Fruit fly (Drosophila melanogaster) whole organism, pupa: ENCODE results near the gene Uro.

Experiments
- CG10348 ChIP-seq: fragments of 200-800 bp; sonication (Bioruptor generic); IDR thresholded peaks from 2 replicates; pipeline ENCODE4 v1.3.6; 2022; ENCODE audit warnings: missing biosample characterization, missing genetic modification characterization
- CG12605 ChIP-seq: fragments of 200-800 bp; sonication (Bioruptor generic); IDR thresholded peaks from 2 replicates; pipeline ENCODE4 v1.3.6; 2022; ENCODE audit warnings: missing biosample characterization, missing genetic modification characterization
- CG13204 ChIP-seq: fragments of 200-800 bp; sonication (Bioruptor generic); optimal IDR thresholded peaks from 2 replicates; lab custom pipeline; 2018; ENCODE audit warnings: missing biosample characterization, mild to moderate bottlenecking, missing genetic modification characterization, moderate library complexity
- CG14655 ChIP-seq: fragments of 200-800 bp; sonication (Bioruptor generic); optimal IDR thresholded peaks from 3 replicates; lab custom pipeline; 2017; ENCODE audit warnings: mild to moderate bottlenecking, missing biosample characterization, missing genetic modification reagents, missing genetic modification characterization
- CG15710 ChIP-seq: fragments of 200-800 bp; sonication (Bioruptor generic); optimal IDR thresholded peaks from 2 replicates; lab custom pipeline; 2018; ENCODE audit warnings: missing biosample characterization, mild to moderate bottlenecking, missing genetic modification characterization, moderate library complexity
- CG17806 ChIP-seq: fragments of 200-800 bp; sonication (Bioruptor generic); optimal IDR thresholded peaks from 2 replicates; lab custom pipeline; 2018; ENCODE audit warnings: missing biosample characterization, mild to moderate bottlenecking, missing genetic modification characterization, moderate library complexity
- CG32121 ChIP-seq: fragments of 200-800 bp; sonication (Bioruptor generic); IDR thresholded peaks from 2 replicates; pipeline ENCODE4 v1.3.6; 2022; ENCODE audit warnings: missing biosample characterization, missing genetic modification characterization
- CG34367 ChIP-seq: fragments of 200-800 bp; sonication (Bioruptor generic); optimal IDR thresholded peaks from 2 replicates; lab custom pipeline; 2018; ENCODE audit warnings: missing biosample characterization, mild to moderate bottlenecking, missing genetic modification characterization
- CG4496 ChIP-seq: fragments of 200-800 bp; sonication (Bioruptor generic); IDR thresholded peaks from 3 replicates; pipeline ENCODE4 v1.3.6; 2022; ENCODE audit warnings: missing biosample characterization, missing genetic modification characterization
- CG8159 ChIP-seq: fragments of 200-800 bp; sonication (Bioruptor generic); optimal IDR thresholded peaks from 3 replicates; lab custom pipeline; 2018; ENCODE audit warnings: missing biosample characterization, mild to moderate bottlenecking, missing genetic modification characterization, moderate library complexity
- CG8301 ChIP-seq: fragments of 200-800 bp; sonication (Bioruptor generic); optimal IDR thresholded peaks from 2 replicates; lab custom pipeline; 2018; ENCODE audit warnings: missing biosample characterization, mild to moderate bottlenecking, missing genetic modification characterization
- CG9948 ChIP-seq: fragments of 200-800 bp; sonication (Bioruptor generic); optimal IDR thresholded peaks from 2 replicates; lab custom pipeline; 2018; ENCODE audit warnings: missing biosample characterization, mild to moderate bottlenecking, missing genetic modification characterization, moderate library complexity
- D1 ChIP-seq: fragments of 200-800 bp; sonication (Bioruptor generic); optimal IDR thresholded peaks from 2 replicates; lab custom pipeline; 2018; ENCODE audit warnings: missing biosample characterization, mild to moderate bottlenecking, missing genetic modification characterization, moderate library complexity
- EcR ChIP-seq: fragments of 200-800 bp; sonication (Bioruptor generic); optimal IDR thresholded peaks from 3 replicates; lab custom pipeline; 2019; ENCODE audit warnings: missing biosample characterization, missing genetic modification characterization, mild to moderate bottlenecking, moderate library complexity, missing genetic modification reagents
- Ets98B ChIP-seq: fragments of 200-800 bp; sonication (Bioruptor generic); IDR thresholded peaks from 2 replicates; pipeline ENCODE4 v1.3.6; 2022; ENCODE audit warnings: missing biosample characterization, missing genetic modification characterization
- Pif1A ChIP-seq: fragments of 200-800 bp; sonication (Bioruptor generic); optimal IDR thresholded peaks from 3 replicates; lab custom pipeline; 2016; ENCODE audit warnings: missing biosample characterization, missing genetic modification characterization
- Pif1B ChIP-seq: fragments of 200-800 bp; sonication (Bioruptor generic); optimal IDR thresholded peaks from 3 replicates; lab custom pipeline; 2016; ENCODE audit warnings: missing biosample characterization, missing genetic modification characterization
- Snoo ChIP-seq: fragments of 200-800 bp; sonication (Bioruptor generic); optimal IDR thresholded peaks from 3 replicates; lab custom pipeline; 2017; ENCODE audit warnings: missing biosample characterization, mild to moderate bottlenecking, missing genetic modification characterization, inconsistent platforms
- fd96Ca ChIP-seq: fragments of 200-800 bp; sonication (Bioruptor generic); IDR thresholded peaks from 3 replicates; pipeline ENCODE4 v1.3.6; 2022; ENCODE audit warnings: missing biosample characterization, missing genetic modification characterization
- gl ChIP-seq: fragments of 200-800 bp; sonication (Bioruptor generic); optimal IDR thresholded peaks from 2 replicates; lab custom pipeline; 2018; ENCODE audit warnings: missing biosample characterization, mild to moderate bottlenecking, missing genetic modification characterization
- rn ChIP-seq: fragments of 200-800 bp; sonication (Bioruptor generic); IDR thresholded peaks from 2 replicates; pipeline ENCODE4 v1.3.6; 2022; ENCODE audit warnings: missing biosample characterization, missing genetic modification characterization

Uro gene

dm6 chr2L:7790448-7791355 is 10.8 kb downstream of the Uro start, which contains the start of gene CG7149:
CG7149 (minus strand) TSS chr2L:7790557.
- TF ChIP-seq CG14655 (GFP tag; lab: Kevin White, UChicago), result peak; percentile 20
- TF ChIP-seq CG12605 (GFP tag; lab: Robert Waterston, UW), result 0 out of 2 replicates have a peak, but pooled peaks have one; percentile 11
- peak; percentile 37; the same call in 1 of the 3 replicates for TF ChIP-seq CG4496
- TF ChIP-seq EcR (GFP tag; lab: Kevin White, UChicago), result peak; percentile 52
- peak; percentile 25 for TF ChIP-seq Snoo (tag; lab: Kevin White, UChicago)
- peak; percentile 67 for TF ChIP-seq CG13204 (GFP tag; lab: Kevin White, UChicago)
- TF ChIP-seq CG8159, result peak; percentile 46
- no peak for TF ChIP-seq CG34367 (tag; lab: Kevin White, UChicago)
- TF ChIP-seq fd96Ca (GFP tag; lab: Robert Waterston, UW), result peak; percentile 13; the same call in 1 of the 3 replicates
- TF ChIP-seq CG17806 (tag; lab: Kevin White, UChicago), result no peak

dm6 chr2L:7791356-7791738 is 11.5 kb downstream of the Uro start:
- TF ChIP-seq CG14655 (GFP tag; lab: Kevin White, UChicago), result no peak
- no peak for TF ChIP-seq CG10348
- TF ChIP-seq CG17806 (tag; lab: Kevin White, UChicago), result no peak
- no peak for TF ChIP-seq CG8159
- TF ChIP-seq gl (tag; lab: Kevin White, UChicago), result no peak
- no peak for TF ChIP-seq fd96Ca (GFP tag; lab: Robert Waterston, UW)
- TF ChIP-seq Snoo (tag; lab: Kevin White, UChicago), result no peak
- no peak for TF ChIP-seq Ets98B (GFP tag; lab: Robert Waterston, UW)
- TF ChIP-seq, all 21 proteins: peak for 0

dm6 chr2L:7794689-7795475 is 15.0 kb downstream of the Uro start:
- no peak for TF ChIP-seq Snoo (tag; lab: Kevin White, UChicago)
- TF ChIP-seq gl (tag; lab: Kevin White, UChicago), result no peak
- TF ChIP-seq CG13204 (GFP tag; lab: Kevin White, UChicago), result no peak
- TF ChIP-seq Pif1A, result no peak
- TF ChIP-seq Ets98B (GFP tag; lab: Robert Waterston, UW), result no peak
- TF ChIP-seq CG14655 (GFP tag; lab: Kevin White, UChicago), result no peak
- TF ChIP-seq CG8301, result no peak
- TF ChIP-seq CG17806 (tag; lab: Kevin White, UChicago), result no peak
- TF ChIP-seq rn (GFP tag; lab: Robert Waterston, UW), result no peak
- TF ChIP-seq CG10348, result no peak
- TF ChIP-seq CG15710, result no peak
- no peak for TF ChIP-seq Pif1B (GFP tag; lab: Kevin White, UChicago)
- TF ChIP-seq D1 (tag; lab: Kevin White, UChicago), result no peak
- no peak for TF ChIP-seq CG32121 (GFP tag; lab: Robert Waterston, UW)
- TF ChIP-seq CG4496, result no peak

DNA sequence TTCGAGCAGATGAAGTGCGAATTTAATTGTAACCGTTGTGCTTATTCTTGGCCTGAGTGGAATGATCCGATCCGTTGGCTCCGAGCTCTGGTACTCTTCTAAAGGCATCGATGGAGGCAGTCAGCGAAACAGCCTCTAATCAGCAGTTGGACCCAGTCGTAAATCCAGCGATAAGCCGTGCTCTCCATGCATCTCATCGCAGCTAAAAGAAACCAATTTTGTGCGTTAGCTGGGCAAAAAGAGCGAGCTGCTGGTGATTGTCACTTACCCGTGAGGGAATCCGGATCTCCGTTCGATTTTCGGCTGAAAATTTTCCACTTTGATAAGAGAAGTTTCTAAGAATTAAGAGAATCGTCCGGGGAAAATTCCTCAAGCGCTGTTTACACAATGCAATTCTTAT is 16.0 kb downstream of the Uro start, which contains the start of gene LKRSDH:
LKRSDH (minus strand) TSS at position 101 of the 400 bp plus-strand sequence.
- TF ChIP-seq CG32121 (GFP tag; lab: Robert Waterston, UW), result 0 out of 2 replicates have a peak, but pooled peaks have one; percentile 17
- TF ChIP-seq EcR (GFP tag; lab: Kevin White, UChicago), result no peak
- TF ChIP-seq, all 21 proteins: peak for 1

DNA sequence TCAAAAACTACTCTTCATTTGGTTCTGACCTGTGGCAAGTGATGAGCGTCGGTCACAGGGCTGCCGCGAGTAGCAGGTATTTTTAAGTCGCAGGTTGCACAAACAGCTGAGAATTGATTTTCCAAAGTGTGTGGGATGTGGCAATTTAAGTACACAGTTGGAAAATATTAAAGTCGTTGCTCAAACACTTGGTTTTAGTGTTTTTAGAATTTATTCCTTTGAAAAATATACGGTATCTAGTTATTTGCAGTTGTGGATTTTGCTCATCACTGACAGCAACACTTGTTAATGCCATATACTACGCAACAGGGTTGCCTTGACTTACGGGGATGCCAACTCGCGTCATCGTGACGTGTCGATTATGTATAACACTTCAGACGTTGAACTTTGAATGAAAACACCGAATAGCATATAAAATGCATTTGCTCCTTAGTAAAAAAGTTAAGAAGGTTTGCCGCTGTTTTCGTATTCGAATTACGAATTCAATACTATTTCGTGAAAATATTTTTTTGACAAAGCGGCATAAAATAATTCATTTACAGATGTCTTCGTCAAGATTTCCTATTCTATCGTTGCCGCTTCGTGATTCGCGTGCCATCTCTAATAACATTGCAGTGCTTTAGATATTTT is 20.0 kb downstream of the Uro start, which contains the start of the genes Herp and r2d2:
Herp (minus strand) TSS at position 255 of the 630 bp plus-strand sequence.
r2d2 (plus strand) TSS at position 344 of the 630 bp plus-strand sequence.
- TF ChIP-seq gl (tag; lab: Kevin White, UChicago), result peak; percentile 73
- TF ChIP-seq CG17806 (tag; lab: Kevin White, UChicago), result peak; percentile 77
- TF ChIP-seq CG13204 (GFP tag; lab: Kevin White, UChicago), result no peak
- TF ChIP-seq CG32121 (GFP tag; lab: Robert Waterston, UW), result peak; percentile 78
- TF ChIP-seq CG12605 (GFP tag; lab: Robert Waterston, UW), result peak; percentile 55
- TF ChIP-seq CG8159, result peak; percentile 88
- peak; percentile 82 for TF ChIP-seq CG9948 (tag; lab: Kevin White, UChicago)
- peak; percentile 84 for TF ChIP-seq Snoo (tag; lab: Kevin White, UChicago)
- TF ChIP-seq D1 (tag; lab: Kevin White, UChicago), result no peak
- TF ChIP-seq CG34367 (tag; lab: Kevin White, UChicago), result peak; percentile 84
- peak; percentile 88 for TF ChIP-seq Pif1A
- peak; percentile 87 for TF ChIP-seq CG8301
- TF ChIP-seq CG15710, result peak; percentile 88
- TF ChIP-seq CG14655 (GFP tag; lab: Kevin White, UChicago), result peak; percentile 87
- TF ChIP-seq rn (GFP tag; lab: Robert Waterston, UW), result no peak; the same call in 1 of the 2 replicates
- TF ChIP-seq Ets98B (GFP tag; lab: Robert Waterston, UW), result peak; percentile 81
- TF ChIP-seq fd96Ca (GFP tag; lab: Robert Waterston, UW), result peak; percentile 93
- peak; percentile 84 for TF ChIP-seq Pif1B (GFP tag; lab: Kevin White, UChicago)
- peak; percentile 56 for TF ChIP-seq EcR (GFP tag; lab: Kevin White, UChicago)
- peak; percentile 52; the same call in 1 of the 2 replicates for TF ChIP-seq CG10348
- peak; percentile 87 for TF ChIP-seq CG4496
